Fruit fly (Drosophila melanogaster) S2 (cell line): Measurements from ENCODE around the gene dtr.

Experiments used
- CG8478 ChIP-seq: fragments of >200 bp; optimal IDR thresholded peaks from 2 replicates; lab custom pipeline; 2018
- CTCF ChIP-seq, 2 experiments: fragments of >200 bp; optimal IDR thresholded peaks; 2 replicates each; lab custom pipeline; 2018

DNA sequence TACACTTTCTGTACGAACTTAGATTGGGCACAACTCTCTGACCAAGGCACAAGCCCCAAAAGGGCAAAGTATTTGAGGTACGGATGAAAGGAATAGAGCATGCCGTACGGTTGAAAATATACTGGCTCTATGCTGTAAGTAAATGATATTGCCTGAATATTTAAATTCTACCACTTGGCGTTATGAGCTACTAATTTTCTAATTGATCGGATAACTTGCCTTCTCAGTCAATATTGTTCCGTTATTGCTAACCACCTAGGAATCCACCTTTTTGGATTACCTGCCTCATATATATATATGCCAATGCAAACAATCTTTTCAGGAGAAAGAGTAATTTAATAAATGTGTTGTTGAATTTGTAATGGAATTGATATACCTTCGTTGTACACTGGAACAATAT, 8.6 kb downstream of the dtr start, which contains the start of gene Gr39b:
- no peak for TF ChIP-seq CTCF (optimal IDR thresholded peaks at IDR 0.05; lab: Kevin White, UChicago)
- TF ChIP-seq CG8478 (lab: Kevin White, UChicago), result no peak
